Worm (Caenorhabditis elegans): ENCODE data around the gene K07F5.6.

Gene K07F5.6

DNA sequence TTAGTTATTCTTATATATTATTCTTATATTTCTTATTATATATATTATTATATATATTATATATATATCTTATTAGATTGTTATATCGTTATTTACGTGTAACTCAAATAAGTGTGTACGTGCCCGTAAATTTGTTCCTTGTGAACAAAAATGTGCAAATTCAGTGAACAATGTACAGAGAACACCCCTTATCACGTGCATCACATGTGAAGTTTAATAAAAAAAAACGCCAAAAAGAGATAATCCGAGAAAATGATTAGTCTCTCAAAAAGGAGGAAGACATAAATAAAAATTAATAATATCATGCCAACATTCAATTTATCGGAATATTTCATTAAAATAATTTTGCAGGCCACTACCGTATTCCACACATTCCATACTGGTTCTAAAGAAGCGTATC lies 46.8 kb downstream of the K07F5.6 start:
- TF ChIP-seq hmbx-1 (tag; optimal IDR thresholded peaks at IDR 0.05): no peak

DNA sequence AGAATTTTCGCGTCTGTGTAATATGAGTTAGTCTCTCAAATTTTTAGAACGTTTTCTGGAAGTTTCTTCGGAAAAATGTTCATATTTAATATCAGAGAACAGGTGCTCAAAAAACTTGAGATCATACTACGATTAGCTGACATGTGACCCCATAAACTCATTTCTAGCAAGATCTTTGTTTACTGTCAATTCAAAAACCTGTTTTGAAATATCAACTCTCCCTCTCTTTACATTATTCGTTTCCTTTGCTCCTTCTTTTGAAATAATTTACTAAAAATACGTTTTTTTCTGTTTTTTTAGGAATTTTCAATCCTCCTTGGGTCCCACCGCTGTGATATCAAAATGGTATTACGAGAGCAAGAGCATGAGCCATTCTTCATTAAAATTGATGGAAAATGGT lies 47.3 kb downstream of the K07F5.6 start, which contains the start of gene fat-4:
Gene fat-4 (plus strand): TSS at position 301 of the 400 bp plus-strand sequence.
- TF ChIP-seq tra-4 (tag; optimal IDR thresholded peaks at IDR 0.05): no peak
- no peak for TF ChIP-seq pes-1 (GFP tag; IDR thresholded peaks at IDR 0.05)
- no peak for TF ChIP-seq sea-1 (GFP tag; conservative IDR thresholded peaks at IDR 0.05)
- no peak for TF ChIP-seq tbx-11 (GFP tag; IDR thresholded peaks at IDR 0.05)
- TF ChIP-seq hmg-4 (GFP tag; optimal IDR thresholded peaks at IDR 0.05): no peak
- TF ChIP-seq ceh-36 (tag; optimal IDR thresholded peaks at IDR 0.05): no peak
- no peak for TF ChIP-seq scrt-1 (GFP tag; IDR thresholded peaks at IDR 0.05)
- no peak for TF ChIP-seq ama-1 (optimal IDR thresholded peaks at IDR 0.05)
- no peak for TF ChIP-seq flt-1 (GFP tag; IDR thresholded peaks at IDR 0.05)
- no peak for TF ChIP-seq B0310.2 (tag; optimal IDR thresholded peaks at IDR 0.05)
- TF ChIP-seq hmbx-1 (tag; optimal IDR thresholded peaks at IDR 0.05): no peak
- TF ChIP-seq tbx-37 (GFP tag; conservative IDR thresholded peaks at IDR 0.05): no peak
- no peak for TF ChIP-seq hnd-1 (tag; optimal IDR thresholded peaks at IDR 0.05)
- no peak for TF ChIP-seq ceh-13 (GFP tag; optimal IDR thresholded peaks at IDR 0.05)
- no peak for TF ChIP-seq F13C5.2 (tag; optimal IDR thresholded peaks at IDR 0.05)
- no peak for TF ChIP-seq aly-1 (tag; optimal IDR thresholded peaks at IDR 0.05)
- no peak for TF ChIP-seq ets-7 (tag; optimal IDR thresholded peaks at IDR 0.05)

- TF ChIP-seq ets-7 (tag; optimal IDR thresholded peaks at IDR 0.05) (no peak), scrt-1 (GFP tag; IDR thresholded peaks at IDR 0.05) (no peak), ama-1 (optimal IDR thresholded peaks at IDR 0.05) (no peak), tbx-37 (GFP tag; conservative IDR thresholded peaks at IDR 0.05) (no peak), tra-4 (tag; optimal IDR thresholded peaks at IDR 0.05) (no peak), ceh-36 (tag; optimal IDR thresholded peaks at IDR 0.05) (no peak), hnd-1 (tag; optimal IDR thresholded peaks at IDR 0.05) (no peak), F13C5.2 (tag; optimal IDR thresholded peaks at IDR 0.05) (no peak), tbx-11 (GFP tag; IDR thresholded peaks at IDR 0.05) (no peak)
These were observed 48.2 kb downstream of the K07F5.6 start for ce11 chrIV:9798307-9798706.

- TF ChIP-seq ceh-13 (GFP tag; optimal IDR thresholded peaks at IDR 0.05): no peak
- TF ChIP-seq hmg-4 (GFP tag; optimal IDR thresholded peaks at IDR 0.05): no peak
These were observed 49.0 kb downstream of the K07F5.6 start, which contains the start of gene T13F2.2 for ce11 chrIV:9797304-9798003. Gene T13F2.2, minus strand, starts transcription at chrIV:9797354.

ce11 chrIV:9796494-9796893 lies 50.0 kb downstream of the K07F5.6 start, which contains the start of gene pis-1:
Gene pis-1, minus strand, starts transcription at chrIV:9796594.
- TF ChIP-seq aly-1 (tag; optimal IDR thresholded peaks at IDR 0.05): no peak
- TF ChIP-seq flt-1 (GFP tag; IDR thresholded peaks at IDR 0.05): no peak
- TF ChIP-seq sea-1 (GFP tag; conservative IDR thresholded peaks at IDR 0.05): no peak
- TF ChIP-seq pes-1 (GFP tag; IDR thresholded peaks at IDR 0.05): no peak
- no peak for TF ChIP-seq ceh-13 (GFP tag; optimal IDR thresholded peaks at IDR 0.05)
- TF ChIP-seq hmbx-1 (tag; optimal IDR thresholded peaks at IDR 0.05): no peak
- TF ChIP-seq hmg-4 (GFP tag; optimal IDR thresholded peaks at IDR 0.05): no peak
- TF ChIP-seq hnd-1 (tag; optimal IDR thresholded peaks at IDR 0.05): no peak
- no peak for TF ChIP-seq B0310.2 (tag; optimal IDR thresholded peaks at IDR 0.05)
- no peak for TF ChIP-seq ceh-36 (tag; optimal IDR thresholded peaks at IDR 0.05)
- TF ChIP-seq ama-1 (optimal IDR thresholded peaks at IDR 0.05): no peak
- TF ChIP-seq tbx-37 (GFP tag; conservative IDR thresholded peaks at IDR 0.05): no peak

- TF ChIP-seq B0310.2 (tag; optimal IDR thresholded peaks at IDR 0.05): no peak
- no peak for TF ChIP-seq F13C5.2 (tag; optimal IDR thresholded peaks at IDR 0.05)
- no peak for TF ChIP-seq tbx-37 (GFP tag; conservative IDR thresholded peaks at IDR 0.05)
- no peak for TF ChIP-seq aly-1 (tag; optimal IDR thresholded peaks at IDR 0.05)
- no peak for TF ChIP-seq hnd-1 (tag; optimal IDR thresholded peaks at IDR 0.05)
- TF ChIP-seq ceh-13 (GFP tag; optimal IDR thresholded peaks at IDR 0.05): no peak
- TF ChIP-seq tbx-11 (GFP tag; IDR thresholded peaks at IDR 0.05): no peak
- TF ChIP-seq sea-1 (GFP tag; conservative IDR thresholded peaks at IDR 0.05): no peak
- no peak for TF ChIP-seq ama-1 (optimal IDR thresholded peaks at IDR 0.05)
These were observed 51.2 kb downstream of the K07F5.6 start for ce11 chrIV:9795250-9795649.
